Worm (Caenorhabditis elegans): ENCODE results near the gene K09E9.4.

ce11 chrX:15609698-15610097, 20.5 kb downstream of the K09E9.4 start:
- no peak for TF ChIP-seq tbx-9 (tag; optimal IDR thresholded peaks at IDR 0.05; ENCODE audit: borderline replicate concordance)
- no peak for TF ChIP-seq madf-10 (tag; optimal IDR thresholded peaks at IDR 0.05)
- no peak for TF ChIP-seq snpc-1.1 (tag; optimal IDR thresholded peaks at IDR 0.05; ENCODE audit: insufficient read depth)
- no peak for TF ChIP-seq ama-1 (optimal IDR thresholded peaks at IDR 0.05)
- TF ChIP-seq ama-1 (GFP tag; optimal IDR thresholded peaks at IDR 0.05), result no peak
